Fruit fly (Drosophila melanogaster) whole organism, embryonic: ENCODE data around the gene Psn.

Experiments used
- Aef1 ChIP-seq: fragments of 200-800 bp; sonication (Bioruptor generic); IDR thresholded peaks from 3 replicates; pipeline ENCODE4 v1.3.6; 2022; ENCODE audit warnings: missing biosample characterization, missing genetic modification characterization
- Blimp-1 ChIP-seq: fragments of 200-800 bp; sonication (Bioruptor generic); optimal IDR thresholded peaks from 3 replicates; lab custom pipeline; 2018; ENCODE audit warnings: missing biosample characterization, missing genetic modification characterization, mild to moderate bottlenecking, moderate library complexity, missing genetic modification reagents
- CG11398 ChIP-seq: fragments of 200-800 bp; sonication (Bioruptor generic); optimal IDR thresholded peaks from 2 replicates; lab custom pipeline; 2016; ENCODE audit warnings: missing biosample characterization, missing genetic modification characterization
- CG11696 ChIP-seq: fragments of 200-800 bp; sonication (Bioruptor generic); IDR thresholded peaks from 2 replicates; pipeline ENCODE4 v1.3.6; 2022; ENCODE audit warnings: missing biosample characterization, missing genetic modification characterization
- CG12104 ChIP-seq: fragments of 200-800 bp; sonication (Bioruptor generic); optimal IDR thresholded peaks from 3 replicates; lab custom pipeline; 2016; ENCODE audit warnings: missing biosample characterization, missing genetic modification characterization
- CG15011 ChIP-seq: fragments of 200-800 bp; sonication (Bioruptor generic); optimal IDR thresholded peaks from 3 replicates; lab custom pipeline; 2018; ENCODE audit warnings: missing biosample characterization, mild to moderate bottlenecking, missing genetic modification characterization
- CG1529 ChIP-seq: fragments of 200-800 bp; sonication (Bioruptor generic); optimal IDR thresholded peaks from 3 replicates; lab custom pipeline; 2018; ENCODE audit warnings: missing biosample characterization, missing genetic modification characterization
- CG16815 ChIP-seq: fragments of 200-800 bp; sonication (Bioruptor generic); optimal IDR thresholded peaks from 3 replicates; lab custom pipeline; 2017; ENCODE audit warnings: missing biosample characterization, mild to moderate bottlenecking, missing genetic modification characterization
- CG16863 ChIP-seq: fragments of 200-800 bp; sonication (Bioruptor generic); optimal IDR thresholded peaks from 3 replicates; lab custom pipeline; 2016; ENCODE audit warnings: missing biosample characterization, missing genetic modification characterization
- CG17568 ChIP-seq: fragments of 200-800 bp; sonication (Bioruptor generic); optimal IDR thresholded peaks from 2 replicates; lab custom pipeline; 2018; ENCODE audit warnings: missing biosample characterization, mild to moderate bottlenecking, missing genetic modification characterization, moderate library complexity
- CG18011 ChIP-seq: fragments of 200-800 bp; sonication (Bioruptor generic); optimal IDR thresholded peaks from 2 replicates; lab custom pipeline; 2017; ENCODE audit warnings: missing biosample characterization, missing genetic modification characterization, mild to moderate bottlenecking, moderate library complexity, missing genotype
- CG31224 ChIP-seq: fragments of 200-800 bp; sonication (Bioruptor generic); IDR thresholded peaks from 2 replicates; pipeline ENCODE4 v1.3.6; 2022; ENCODE audit warnings: missing biosample characterization, missing genetic modification characterization
- CG31441 ChIP-seq: fragments of 200-800 bp; sonication (Bioruptor generic); IDR thresholded peaks from 2 replicates; pipeline ENCODE4 v1.3.6; 2022; ENCODE audit warnings: missing biosample characterization, missing genetic modification characterization
- CG32767 ChIP-seq: fragments of 200-800 bp; sonication (Bioruptor generic); IDR thresholded peaks from 2 replicates; pipeline ENCODE4 v1.3.6; 2022; ENCODE audit warnings: missing biosample characterization, missing genetic modification characterization
- CG34224 ChIP-seq: fragments of 200-800 bp; sonication (Bioruptor generic); IDR thresholded peaks from 3 replicates; pipeline ENCODE4 v1.3.6; 2022; ENCODE audit warnings: missing biosample characterization, missing genetic modification characterization; ENCODE audit not compliant: partially characterized antibody
- CG4404 ChIP-seq: fragments of 200-800 bp; sonication (Bioruptor generic); IDR thresholded peaks from 2 replicates; pipeline ENCODE4 v1.3.6; 2022; ENCODE audit warnings: missing biosample characterization, missing genetic modification characterization
- CG6175 ChIP-seq: fragments of 200-800 bp; sonication (Bioruptor generic); IDR thresholded peaks from 3 replicates; pipeline ENCODE4 v1.3.6; 2022; ENCODE audit warnings: missing biosample characterization, missing genetic modification characterization
- CG6689 ChIP-seq: fragments of 200-800 bp; sonication (Bioruptor generic); IDR thresholded peaks from 2 replicates; pipeline ENCODE4 v1.3.6; 2022; ENCODE audit warnings: missing biosample characterization, missing genetic modification characterization
- CG6791 ChIP-seq: fragments of 200-800 bp; sonication (Bioruptor generic); IDR thresholded peaks from 3 replicates; pipeline ENCODE4 v1.3.6; 2022; ENCODE audit warnings: missing biosample characterization, missing genetic modification characterization; ENCODE audit not compliant: partially characterized antibody
- CG8290 ChIP-seq, 3 experiments: fragments of 200-800 bp; sonication (Bioruptor generic); optimal IDR thresholded peaks; 2 replicates each; lab custom pipeline; 2016 to 2019; ENCODE audit warnings: missing biosample characterization in 3 of 3, missing genetic modification characterization in 3 of 3, mild to moderate bottlenecking in 2 of 3, moderate library complexity in 1 of 3
- Elba2 ChIP-seq: fragments of 200-800 bp; sonication (Bioruptor generic); optimal IDR thresholded peaks from 3 replicates; lab custom pipeline; 2016; ENCODE audit warnings: missing biosample characterization, missing genetic modification characterization
- HLH4C ChIP-seq: fragments of 200-800 bp; sonication (Bioruptor generic); IDR thresholded peaks from 3 replicates; pipeline ENCODE4 v1.3.6; 2022; ENCODE audit warnings: missing biosample characterization, missing genetic modification characterization; ENCODE audit not compliant: partially characterized antibody
- HLHmδ ChIP-seq: fragments of 200-800 bp; sonication (Bioruptor generic); optimal IDR thresholded peaks from 2 replicates; lab custom pipeline; 2018; ENCODE audit warnings: missing biosample characterization, mild to moderate bottlenecking, missing genetic modification characterization, moderate library complexity
- HmgD ChIP-seq: fragments of 200-800 bp; sonication (Bioruptor generic); optimal IDR thresholded peaks from 3 replicates; lab custom pipeline; 2016; ENCODE audit warnings: missing biosample characterization, missing genetic modification characterization
- Hr51 ChIP-seq, 2 experiments: fragments of 200-800 bp; sonication (Bioruptor generic); optimal IDR thresholded peaks; 2 replicates in 1 of 2; 3 replicates in 1 of 2; lab custom pipeline; 2016 to 2018; ENCODE audit warnings: missing biosample characterization in 2 of 2, missing genetic modification characterization in 2 of 2, mild to moderate bottlenecking in 1 of 2, moderate library complexity in 1 of 2
- Lhr ChIP-seq: fragments of 200-800 bp; sonication (Bioruptor generic); optimal IDR thresholded peaks from 3 replicates; lab custom pipeline; 2017; ENCODE audit warnings: mild to moderate bottlenecking, missing biosample characterization, missing genetic modification reagents, missing genetic modification characterization
- Meics ChIP-seq: fragments of 200-800 bp; sonication (Bioruptor generic); optimal IDR thresholded peaks from 2 replicates; lab custom pipeline; 2017; ENCODE audit warnings: missing biosample characterization, mild to moderate bottlenecking, missing genetic modification characterization
- Nf-YA ChIP-seq: fragments of 200-800 bp; sonication (Bioruptor generic); IDR thresholded peaks from 2 replicates; pipeline ENCODE4 v1.3.6; 2022; ENCODE audit warnings: missing biosample characterization, missing genetic modification characterization
- Nf-YC ChIP-seq: fragments of 200-800 bp; optimal IDR thresholded peaks from 3 replicates; lab custom pipeline; 2019; ENCODE audit warnings: missing biosample characterization, mild to moderate bottlenecking, missing genetic modification characterization, moderate library complexity
- Oaz ChIP-seq: fragments of 200-800 bp; sonication (Bioruptor generic); IDR thresholded peaks from 2 replicates; pipeline ENCODE4 v1.3.6; 2022; ENCODE audit warnings: missing biosample characterization, missing genetic modification characterization
- Poxn ChIP-seq: fragments of 200-800 bp; sonication (Bioruptor generic); IDR thresholded peaks from 2 replicates; pipeline ENCODE4 v1.3.6; 2022; ENCODE audit warnings: missing biosample characterization, missing genetic modification characterization
- Stat92E ChIP-seq, 3 experiments: fragments of >200 bp in 2 of 3; fragments of 200-800 bp in 1 of 3; sonication (Bioruptor generic) in 1 of 3; optimal IDR thresholded peaks; 2 replicates each; lab custom pipeline; 2017 to 2019; ENCODE audit warnings: missing biosample characterization in 3 of 3, missing genetic modification characterization in 3 of 3, mild to moderate bottlenecking in 1 of 3, moderate library complexity in 1 of 3
- bab2 ChIP-seq: fragments of 200-800 bp; sonication (Bioruptor generic); optimal IDR thresholded peaks from 2 replicates; lab custom pipeline; 2016; ENCODE audit warnings: missing biosample characterization, missing genetic modification characterization
- br ChIP-seq: fragments of >200 bp; optimal IDR thresholded peaks from 2 replicates; lab custom pipeline; 2017
- cad ChIP-seq: fragments of >200 bp; optimal IDR thresholded peaks from 2 replicates; lab custom pipeline; 2017; ENCODE audit warnings: missing biosample characterization, missing genetic modification characterization
- dm ChIP-seq: fragments of 200-800 bp; sonication (Bioruptor generic); optimal IDR thresholded peaks from 3 replicates; lab custom pipeline; 2016; ENCODE audit warnings: missing biosample characterization, missing genetic modification characterization
- ems ChIP-seq: fragments of 200-800 bp; sonication (Bioruptor generic); optimal IDR thresholded peaks from 3 replicates; lab custom pipeline; 2016; ENCODE audit warnings: missing biosample characterization, missing genetic modification characterization
- eve ChIP-seq, 2 experiments: fragments of >200 bp; optimal IDR thresholded peaks; 2 replicates each; lab custom pipeline; 2017; ENCODE audit warnings: missing biosample characterization in 2 of 2, missing genetic modification characterization in 2 of 2
- fu2 ChIP-seq: fragments of 200-800 bp; sonication (Bioruptor generic); optimal IDR thresholded peaks from 2 replicates; lab custom pipeline; 2016; ENCODE audit warnings: missing biosample characterization, missing genetic modification characterization
- gsb ChIP-seq: fragments of 200-800 bp; sonication (Bioruptor generic); IDR thresholded peaks from 2 replicates; pipeline ENCODE4 v1.3.6; 2022; ENCODE audit warnings: missing biosample characterization, missing genetic modification characterization
- hkb ChIP-seq, 2 experiments: fragments of 200-800 bp in 1 of 2; fragments of >200 bp in 1 of 2; sonication (Bioruptor generic) in 1 of 2; IDR thresholded peaks in 1 of 2; optimal IDR thresholded peaks in 1 of 2; 2 replicates each; pipeline versions ENCODE4 v1.3.6 to Lab custom; 2017 to 2022; ENCODE audit warnings: missing biosample characterization in 1 of 2, missing genetic modification characterization in 1 of 2
- lilli ChIP-seq: fragments of 200-800 bp; sonication (Bioruptor generic); optimal IDR thresholded peaks from 3 replicates; lab custom pipeline; 2016; ENCODE audit warnings: missing biosample characterization, missing genetic modification characterization
- otp ChIP-seq: fragments of 200-800 bp; sonication (Bioruptor generic); IDR thresholded peaks from 3 replicates; pipeline ENCODE4, ENCODE4 v1.3.6; 2022; ENCODE audit warnings: missing biosample characterization, missing genetic modification characterization
- pan ChIP-seq, 4 experiments: fragments of >200 bp in 3 of 4; fragments of 200-800 bp in 1 of 4; sonication (Bioruptor generic) in 1 of 4; optimal IDR thresholded peaks in 3 of 4; IDR thresholded peaks in 1 of 4; 2 replicates each; pipeline versions ENCODE4 v1.3.6 to Lab custom; 2017 to 2022; ENCODE audit warnings: missing biosample characterization in 2 of 4, missing genetic modification characterization in 2 of 4, mixed read lengths in 1 of 4
- pita ChIP-seq: fragments of 200-800 bp; sonication (Bioruptor generic); optimal IDR thresholded peaks from 2 replicates; lab custom pipeline; 2017; ENCODE audit warnings: missing biosample characterization, mild to moderate bottlenecking, missing genetic modification characterization
- sens ChIP-seq: fragments of 200-800 bp; sonication (Bioruptor generic); peaks from one replicate; lab custom pipeline; 2016; ENCODE audit warnings: missing biosample characterization, missing genetic modification characterization
- tll ChIP-seq, 2 experiments: fragments of 200-800 bp in 1 of 2; fragments of >200 bp in 1 of 2; sonication (Bioruptor generic) in 1 of 2; optimal IDR thresholded peaks; 2 replicates each; lab custom pipeline; 2017 to 2019; ENCODE audit warnings: missing biosample characterization in 2 of 2, missing genetic modification characterization in 2 of 2, mild to moderate bottlenecking in 1 of 2, moderate library complexity in 1 of 2
- unc-4 ChIP-seq: fragments of 200-800 bp; sonication (Bioruptor generic); IDR thresholded peaks from 2 replicates; pipeline ENCODE4 v1.3.6; 2022; ENCODE audit warnings: missing biosample characterization, missing genetic modification characterization; ENCODE audit not compliant: partially characterized antibody

The Psn gene

dm6 chr3L:20402665-20403492 is 29.4 kb upstream of the Psn start (continued):
- TF ChIP-seq CG31441 (GFP tag; lab: Robert Waterston, UW) (peak; percentile 56), Blimp-1 (no peak), eve (GFP tag; optimal IDR thresholded peaks at IDR 0.05; lab: Kevin White, UChicago) (peak in 1 of 2 experiments; percentile 60), tll (GFP tag; optimal IDR thresholded peaks at IDR 0.05; lab: Kevin White, UChicago) (peak in 1 of 2 experiments; percentile 46), Nf-YA (GFP tag; lab: Robert Waterston, UW) (no peak), Oaz (GFP tag; lab: Robert Waterston, UW) (no peak), otp (GFP tag; lab: Robert Waterston, UW) (no peak), Elba2 (GFP tag; lab: Kevin White, UChicago) (peak; percentile 54), CG11696 (GFP tag; lab: Robert Waterston, UW) (peak; percentile 96), lilli (no peak), Poxn (GFP tag; lab: Robert Waterston, UW) (no peak), CG11398 (GFP tag; lab: Kevin White, UChicago) (no peak), CG6689 (GFP tag; lab: Robert Waterston, UW) (peak; percentile 31; the same call in 1 of the 2 replicates), HLH4C (GFP tag; lab: Robert Waterston, UW) (no peak), CG6175 (GFP tag; lab: Robert Waterston, UW) (no peak), CG31224 (no peak), unc-4 (no peak), Meics (no peak), sens (GFP tag; lab: Kevin White, UChicago) (peak; percentile 89), dm (GFP tag; lab: Kevin White, UChicago) (no peak), CG8290 (GFP tag; optimal IDR thresholded peaks at IDR 0.05; lab: Kevin White, UChicago) (peak; percentile 29), CG8290 (tag; optimal IDR thresholded peaks at IDR 0.05; lab: Kevin White, UChicago) (peak in 1 of 2 experiments; percentile 19), gsb (GFP tag; lab: Robert Waterston, UW) (no peak), bab2 (GFP tag; lab: Kevin White, UChicago) (no peak), br (no peak), CG16863 (no peak), CG17568 (GFP tag; lab: Kevin White, UChicago) (no peak), cad (peak; percentile 64), pan (optimal IDR thresholded peaks at IDR 0.05; lab: Kevin White, UChicago) (no peak), pan (GFP tag; optimal IDR thresholded peaks at IDR 0.05 in 1 of 2, IDR thresholded peaks at IDR 0.05 in 1 of 2) (no peak), HLHmδ (no peak), Hr51 (GFP tag; optimal IDR thresholded peaks at IDR 0.05; lab: Kevin White, UChicago) (no peak), CG15011 (no peak), Stat92E (GFP tag; optimal IDR thresholded peaks at IDR 0.05; lab: Kevin White, UChicago) (peak in 1 of 3 experiments; percentile 10), CG18011 (GFP tag; lab: Kevin White, UChicago) (no peak), CG4404 (GFP tag; lab: Robert Waterston, UW) (peak; percentile 87), CG32767 (GFP tag; lab: Robert Waterston, UW) (no peak), hkb (optimal IDR thresholded peaks at IDR 0.05; lab: Kevin White, UChicago) (no peak), hkb (GFP tag; IDR thresholded peaks at IDR 0.05; lab: Robert Waterston, UW) (no peak), HmgD (no peak), CG6791 (0 out of 3 replicates have a peak, but pooled peaks have one; percentile 36), Nf-YC (no peak), CG12104 (GFP tag; lab: Kevin White, UChicago) (no peak), CG34224 (GFP tag; lab: Robert Waterston, UW) (no peak), CG1529 (GFP tag; lab: Kevin White, UChicago) (no peak), Lhr (peak; percentile 12), pita (GFP tag; lab: Kevin White, UChicago) (no peak), CG16815 (peak; percentile 50), ems (no peak), fu2 (no peak), Aef1 (GFP tag; lab: Robert Waterston, UW) (no peak)
